Fruit fly (Drosophila melanogaster) whole organism, embryonic: ENCODE results near the gene Jhbp14.
A peak's percentile ranks its signal among the peaks of the same experiment; 100 is the strongest.

Source experiments
- Atf3 ChIP-seq: fragments of 200-800 bp; sonication (Bioruptor generic); optimal IDR thresholded peaks from 3 replicates; lab custom pipeline; 2016; ENCODE audit warnings: missing biosample characterization, missing genetic modification characterization
- CG10462 ChIP-seq: fragments of 200-800 bp; sonication (Bioruptor generic); optimal IDR thresholded peaks from 2 replicates; lab custom pipeline; 2016; ENCODE audit warnings: missing biosample characterization, missing genetic modification characterization
- CG13775 ChIP-seq: fragments of 200-800 bp; sonication (Bioruptor generic); optimal IDR thresholded peaks from 3 replicates; lab custom pipeline; 2017; ENCODE audit warnings: missing biosample characterization, mild to moderate bottlenecking, missing genetic modification characterization
- CG1529 ChIP-seq: fragments of 200-800 bp; sonication (Bioruptor generic); optimal IDR thresholded peaks from 3 replicates; lab custom pipeline; 2018; ENCODE audit warnings: missing biosample characterization, missing genetic modification characterization
- CG1602 ChIP-seq: fragments of 200-800 bp; sonication (Bioruptor generic); optimal IDR thresholded peaks from 3 replicates; lab custom pipeline; 2016; ENCODE audit warnings: missing biosample characterization, missing genetic modification characterization
- CG1647 ChIP-seq: fragments of 200-800 bp; sonication (Bioruptor generic); optimal IDR thresholded peaks from 3 replicates; lab custom pipeline; 2016; ENCODE audit warnings: missing biosample characterization, missing genetic modification characterization
- CG16815 ChIP-seq: fragments of 200-800 bp; sonication (Bioruptor generic); optimal IDR thresholded peaks from 3 replicates; lab custom pipeline; 2017; ENCODE audit warnings: missing biosample characterization, mild to moderate bottlenecking, missing genetic modification characterization
- CG17912 ChIP-seq: fragments of 200-800 bp; sonication (Bioruptor generic); optimal IDR thresholded peaks from 2 replicates; lab custom pipeline; 2018; ENCODE audit warnings: missing biosample characterization, mild to moderate bottlenecking, missing genetic modification characterization
- CG2129 ChIP-seq: fragments of 200-800 bp; sonication (Bioruptor generic); IDR thresholded peaks from 2 replicates; pipeline ENCODE4 v1.3.6; 2022; ENCODE audit warnings: missing biosample characterization, missing genetic modification characterization; ENCODE audit not compliant: partially characterized antibody
- CG3065 ChIP-seq: fragments of 200-800 bp; sonication (Bioruptor generic); optimal IDR thresholded peaks from 2 replicates; lab custom pipeline; 2016; ENCODE audit warnings: missing biosample characterization, missing genetic modification characterization
- CG31224 ChIP-seq: fragments of 200-800 bp; sonication (Bioruptor generic); IDR thresholded peaks from 2 replicates; pipeline ENCODE4 v1.3.6; 2022; ENCODE audit warnings: missing biosample characterization, missing genetic modification characterization
- CG32767 ChIP-seq: fragments of 200-800 bp; sonication (Bioruptor generic); IDR thresholded peaks from 2 replicates; pipeline ENCODE4 v1.3.6; 2022; ENCODE audit warnings: missing biosample characterization, missing genetic modification characterization
- CG3995 ChIP-seq: fragments of 200-800 bp; sonication (Bioruptor generic); optimal IDR thresholded peaks from 3 replicates; lab custom pipeline; 2016; ENCODE audit warnings: missing biosample characterization, missing genetic modification characterization
- CG5245 ChIP-seq: fragments of 200-800 bp; sonication (Bioruptor generic); optimal IDR thresholded peaks from 3 replicates; lab custom pipeline; 2016; ENCODE audit warnings: missing biosample characterization, missing genetic modification characterization
- CG7786 ChIP-seq: fragments of 200-800 bp; sonication (Bioruptor generic); optimal IDR thresholded peaks from 2 replicates; lab custom pipeline; 2016; ENCODE audit warnings: missing biosample characterization, missing genetic modification characterization
- CG9876 ChIP-seq: fragments of 200-800 bp; sonication (Bioruptor generic); optimal IDR thresholded peaks from 2 replicates; lab custom pipeline; 2016; ENCODE audit warnings: missing biosample characterization, missing genetic modification characterization
- CHES-1-like ChIP-seq: fragments of 200-800 bp; sonication (Bioruptor generic); optimal IDR thresholded peaks from 2 replicates; lab custom pipeline; 2016; ENCODE audit warnings: missing biosample characterization, missing genetic modification characterization
- Dip2 ChIP-seq: fragments of 200-800 bp; sonication (Bioruptor generic); IDR thresholded peaks from 2 replicates; pipeline ENCODE4 v1.3.6; 2022; ENCODE audit warnings: missing biosample characterization, missing genetic modification characterization
- Dll ChIP-seq: fragments of 200-800 bp; sonication (Bioruptor generic); IDR thresholded peaks from 4 replicates; pipeline ENCODE4 v1.3.6; 2022; ENCODE audit warnings: missing biosample characterization, missing genetic modification characterization; ENCODE audit not compliant: partially characterized antibody
- Doc3 ChIP-seq: fragments of 200-800 bp; sonication (Bioruptor generic); IDR thresholded peaks from 3 replicates; pipeline ENCODE4 v1.3.6; 2022; ENCODE audit warnings: missing biosample characterization, missing genetic modification characterization; ENCODE audit not compliant: partially characterized antibody
- Hsf ChIP-seq: fragments of 200-800 bp; sonication (Bioruptor generic); optimal IDR thresholded peaks from 3 replicates; lab custom pipeline; 2016; ENCODE audit warnings: missing biosample characterization, missing genetic modification characterization
- NfI ChIP-seq: fragments of 200-800 bp; sonication (Bioruptor generic); optimal IDR thresholded peaks from 3 replicates; lab custom pipeline; 2018; ENCODE audit warnings: missing biosample characterization, mild to moderate bottlenecking, missing genetic modification characterization, moderate library complexity
- Xbp1 ChIP-seq: fragments of 200-800 bp; sonication (Bioruptor generic); optimal IDR thresholded peaks from 3 replicates; lab custom pipeline; 2016; ENCODE audit warnings: missing biosample characterization, mild to moderate bottlenecking, missing genetic modification characterization
- ab ChIP-seq: fragments of 200-800 bp; sonication (Bioruptor generic); optimal IDR thresholded peaks from 2 replicates; lab custom pipeline; 2016; ENCODE audit warnings: missing biosample characterization, missing genetic modification characterization
- aop ChIP-seq: fragments of 200-800 bp; sonication (Bioruptor generic); IDR thresholded peaks from 2 replicates; pipeline ENCODE4 v1.3.6; 2022; ENCODE audit warnings: missing biosample characterization, missing genetic modification characterization
- ara ChIP-seq: fragments of 200-800 bp; sonication (Bioruptor generic); IDR thresholded peaks from 2 replicates; pipeline ENCODE4 v1.3.6; 2022; ENCODE audit warnings: missing biosample characterization, missing genetic modification characterization
- az2 ChIP-seq: fragments of 200-800 bp; sonication (Bioruptor generic); optimal IDR thresholded peaks from 3 replicates; lab custom pipeline; 2016; ENCODE audit warnings: missing biosample characterization, missing genetic modification characterization
- bbx ChIP-seq: fragments of 200-800 bp; sonication (Bioruptor generic); IDR thresholded peaks from 2 replicates; pipeline ENCODE4 v1.3.6; 2022; ENCODE audit warnings: missing biosample characterization, missing genetic modification characterization; ENCODE audit not compliant: partially characterized antibody
- br ChIP-seq: fragments of >200 bp; optimal IDR thresholded peaks from 2 replicates; lab custom pipeline; 2017
- caup ChIP-seq: fragments of 200-800 bp; sonication (Bioruptor generic); optimal IDR thresholded peaks from 3 replicates; lab custom pipeline; 2017; ENCODE audit warnings: missing biosample characterization, mild to moderate bottlenecking, missing genetic modification characterization, moderate library complexity; ENCODE audit not compliant: severe bottlenecking
- ems ChIP-seq: fragments of 200-800 bp; sonication (Bioruptor generic); optimal IDR thresholded peaks from 3 replicates; lab custom pipeline; 2016; ENCODE audit warnings: missing biosample characterization, missing genetic modification characterization
- en ChIP-seq: fragments of 200-800 bp; sonication (Bioruptor generic); optimal IDR thresholded peaks from 2 replicates; lab custom pipeline; 2016; ENCODE audit warnings: missing biosample characterization, missing genetic modification characterization
- gcm ChIP-seq: fragments of 200-800 bp; sonication (Bioruptor generic); optimal IDR thresholded peaks from 2 replicates; lab custom pipeline; 2019; ENCODE audit warnings: missing biosample characterization, mild to moderate bottlenecking, missing genetic modification characterization, moderate library complexity
- gcm2 ChIP-seq: fragments of 200-800 bp; sonication (Bioruptor generic); optimal IDR thresholded peaks from 2 replicates; lab custom pipeline; 2016; ENCODE audit warnings: missing biosample characterization, missing genetic modification characterization
- gro ChIP-seq: fragments of 200-800 bp; sonication (Bioruptor generic); optimal IDR thresholded peaks from 2 replicates; lab custom pipeline; 2016; ENCODE audit warnings: missing biosample characterization, missing genetic modification characterization
- jigr1 ChIP-seq: fragments of 200-800 bp; sonication (Bioruptor generic); IDR thresholded peaks from 3 replicates; pipeline ENCODE4 v1.3.6; 2022; ENCODE audit warnings: missing biosample characterization, missing genetic modification characterization
- ken ChIP-seq: fragments of 200-800 bp; sonication (Bioruptor generic); IDR thresholded peaks from 3 replicates; pipeline ENCODE4 v1.3.6; 2022; ENCODE audit warnings: missing biosample characterization, missing genetic modification characterization
- knrl ChIP-seq: fragments of 200-800 bp; sonication (Bioruptor generic); IDR thresholded peaks from 3 replicates; pipeline ENCODE4 v1.3.6; 2022; ENCODE audit warnings: missing biosample characterization, missing genetic modification characterization; ENCODE audit not compliant: partially characterized antibody
- lov ChIP-seq, 2 experiments: fragments of 200-800 bp in 1 of 2; fragments of >200 bp in 1 of 2; sonication (Bioruptor generic) in 1 of 2; IDR thresholded peaks in 1 of 2; optimal IDR thresholded peaks in 1 of 2; 2 replicates in 1 of 2; 3 replicates in 1 of 2; pipeline versions ENCODE4 v1.3.6 to Lab custom; 2017 to 2022; ENCODE audit warnings: missing biosample characterization in 1 of 2, missing genetic modification characterization in 1 of 2
- pfk ChIP-seq: fragments of 200-800 bp; sonication (Bioruptor generic); optimal IDR thresholded peaks from 2 replicates; lab custom pipeline; 2018; ENCODE audit warnings: missing biosample characterization, mild to moderate bottlenecking, missing genetic modification characterization, moderate library complexity
- prd ChIP-seq, 3 experiments: fragments of >200 bp in 2 of 3; fragments of 200-800 bp in 1 of 3; sonication (Bioruptor generic) in 1 of 3; optimal IDR thresholded peaks in 2 of 3; IDR thresholded peaks in 1 of 3; 2 replicates in 2 of 3; 3 replicates in 1 of 3; pipeline versions ENCODE4 v1.3.6 to Lab custom; 2017 to 2022; ENCODE audit warnings: missing biosample characterization in 1 of 3, missing genetic modification characterization in 1 of 3
- rib ChIP-seq: fragments of 200-800 bp; sonication (Bioruptor generic); IDR thresholded peaks from 2 replicates; pipeline ENCODE4 v1.3.6; 2022; ENCODE audit warnings: missing biosample characterization, missing genetic modification characterization
- schlank ChIP-seq: fragments of 200-800 bp; sonication (Bioruptor generic); optimal IDR thresholded peaks from 2 replicates; lab custom pipeline; 2018; ENCODE audit warnings: missing biosample characterization, mild to moderate bottlenecking, missing genetic modification characterization
- sens-2 ChIP-seq: fragments of 200-800 bp; sonication (Bioruptor generic); IDR thresholded peaks from 2 replicates; pipeline ENCODE4 v1.3.6; 2022; ENCODE audit warnings: missing biosample characterization, missing genetic modification characterization
- sr ChIP-seq: fragments of 200-800 bp; sonication (Bioruptor generic); IDR thresholded peaks from 3 replicates; pipeline ENCODE4 v1.3.6; 2022; ENCODE audit warnings: missing biosample characterization, missing genetic modification characterization
- stwl ChIP-seq: fragments of 200-800 bp; sonication (Bioruptor generic); optimal IDR thresholded peaks from 3 replicates; lab custom pipeline; 2018; ENCODE audit warnings: missing biosample characterization, mild to moderate bottlenecking, missing genetic modification characterization, moderate library complexity
- tio ChIP-seq: fragments of 200-800 bp; sonication (Bioruptor generic); optimal IDR thresholded peaks from 2 replicates; lab custom pipeline; 2017; ENCODE audit warnings: missing biosample characterization, missing genetic modification characterization, inconsistent platforms
- wdn ChIP-seq: fragments of 200-800 bp; sonication (Bioruptor generic); IDR thresholded peaks from 2 replicates; pipeline ENCODE4 v1.3.6; 2022; ENCODE audit warnings: missing biosample characterization, missing genetic modification characterization
- wor ChIP-seq: fragments of 200-800 bp; sonication (Bioruptor generic); IDR thresholded peaks from 2 replicates; pipeline ENCODE4 v1.3.6; 2022; ENCODE audit warnings: missing biosample characterization, missing genetic modification characterization
- zf30C ChIP-seq: fragments of 200-800 bp; sonication (Bioruptor generic); optimal IDR thresholded peaks from 3 replicates; lab custom pipeline; 2018; ENCODE audit warnings: missing biosample characterization, mild to moderate bottlenecking, missing genetic modification characterization
- zfh1 ChIP-seq: fragments of 200-800 bp; sonication (Bioruptor generic); IDR thresholded peaks from 3 replicates; pipeline ENCODE4 v1.3.6; 2022; ENCODE audit warnings: missing biosample characterization, missing genetic modification characterization

Jhbp14 gene

dm6 chr2L:13205256-13205655 is 31.0 kb upstream of the Jhbp14 start (continued):
- peak; percentile 59; the same call in 1 of the 2 replicates for TF ChIP-seq CG32767 (GFP tag; lab: Robert Waterston, UW)
- TF ChIP-seq Hsf (GFP tag; lab: Kevin White, UChicago): no peak
- no peak for TF ChIP-seq en (GFP tag; lab: Kevin White, UChicago)
- no peak for TF ChIP-seq CG1529 (GFP tag; lab: Kevin White, UChicago)
- peak; percentile 31 for TF ChIP-seq CG13775 (GFP tag; lab: Kevin White, UChicago)
- no peak for TF ChIP-seq prd (optimal IDR thresholded peaks at IDR 0.05; lab: Kevin White, UChicago)
- TF ChIP-seq prd (GFP tag; IDR thresholded peaks at IDR 0.05; lab: Robert Waterston, UW): no peak
- no peak for TF ChIP-seq CG2129 (GFP tag; lab: Robert Waterston, UW)
- TF ChIP-seq knrl (GFP tag; lab: Robert Waterston, UW): no peak
- TF ChIP-seq CG3065 (GFP tag; lab: Kevin White, UChicago): no peak
- no peak for TF ChIP-seq CG1602 (GFP tag; lab: Kevin White, UChicago)
- TF ChIP-seq wdn: no peak
- TF ChIP-seq ken (GFP tag; lab: Robert Waterston, UW): no peak
- no peak for TF ChIP-seq az2 (GFP tag; lab: Kevin White, UChicago)
- TF ChIP-seq gcm2 (GFP tag; lab: Kevin White, UChicago): no peak
- no peak for TF ChIP-seq tio (GFP tag; lab: Kevin White, UChicago)
- TF ChIP-seq zfh1 (GFP tag; lab: Robert Waterston, UW): 0 out of 3 replicates have a peak, but pooled peaks have one; percentile 28
- no peak for TF ChIP-seq CG16815
- TF ChIP-seq CG31224 (GFP tag; lab: Robert Waterston, UW): no peak
- TF ChIP-seq gcm (GFP tag; lab: Kevin White, UChicago): peak; percentile 76
- peak; percentile 6 for TF ChIP-seq CG7786
- TF ChIP-seq CG10462 (GFP tag; lab: Kevin White, UChicago): no peak
- TF ChIP-seq zf30C (GFP tag; lab: Kevin White, UChicago): no peak
- no peak for TF ChIP-seq lov (optimal IDR thresholded peaks at IDR 0.05; lab: Kevin White, UChicago)
- peak; percentile 66; the same call in 1 of the 3 replicates for TF ChIP-seq lov (GFP tag; IDR thresholded peaks at IDR 0.05; lab: Robert Waterston, UW)
- TF ChIP-seq rib (GFP tag; lab: Robert Waterston, UW): 0 out of 2 replicates have a peak, but pooled peaks have one; percentile 20
- no peak for TF ChIP-seq Dll (GFP tag; lab: Robert Waterston, UW)
- peak; percentile 41 for TF ChIP-seq CG17912 (GFP tag; lab: Kevin White, UChicago)
- TF ChIP-seq ems (GFP tag; lab: Kevin White, UChicago): no peak
- TF ChIP-seq CG9876 (GFP tag; lab: Kevin White, UChicago): peak; percentile 62
- no peak for TF ChIP-seq stwl
- no peak for TF ChIP-seq jigr1 (GFP tag; lab: Robert Waterston, UW)
- peak; percentile 19 for TF ChIP-seq NfI (GFP tag; lab: Kevin White, UChicago)
- TF ChIP-seq wor (GFP tag; lab: Robert Waterston, UW): no peak
- TF ChIP-seq gro (GFP tag; lab: Kevin White, UChicago): no peak
- TF ChIP-seq Doc3 (GFP tag; lab: Robert Waterston, UW): no peak
- TF ChIP-seq CG1647 (GFP tag; lab: Kevin White, UChicago): no peak
- peak; percentile 44 for TF ChIP-seq Atf3
- no peak for TF ChIP-seq aop
- no peak for TF ChIP-seq ara (GFP tag; lab: Robert Waterston, UW)
- peak; percentile 56 for TF ChIP-seq pfk (GFP tag; lab: Kevin White, UChicago)
- peak; percentile 47 for TF ChIP-seq Xbp1
- no peak; the same call in 1 of the 2 replicates for TF ChIP-seq sens-2
- no peak for TF ChIP-seq br (lab: Kevin White, UChicago)
- no peak for TF ChIP-seq bbx (GFP tag; lab: Robert Waterston, UW)
- TF ChIP-seq schlank (tag; lab: Kevin White, UChicago): no peak
- no peak for TF ChIP-seq CG5245
- TF ChIP-seq sr (GFP tag; lab: Robert Waterston, UW): 0 out of 3 replicates have a peak, but pooled peaks have one; percentile 64
- TF ChIP-seq Dip2 (GFP tag; lab: Robert Waterston, UW): no peak
- TF ChIP-seq CG3995: no peak
- TF ChIP-seq ab (GFP tag; lab: Kevin White, UChicago): no peak
- peak; percentile 39 for TF ChIP-seq caup (GFP tag; lab: Kevin White, UChicago)
- TF ChIP-seq CHES-1-like (GFP tag; lab: Kevin White, UChicago): peak; percentile 8
